Worm (Caenorhabditis elegans): ENCODE measurements around the gene F09E5.3.

The F09E5.3 gene

ce11 chrII:5353642-5354041 is 20.2 kb upstream of the F09E5.3 start:
- TF ChIP-seq athp-1 (tag; optimal IDR thresholded peaks at IDR 0.05) (peak; percentile 89), K11D2.4 (GFP tag; IDR thresholded peaks at IDR 0.05) (no peak), T26A5.8 (tag; optimal IDR thresholded peaks at IDR 0.05) (peak; percentile 78), madf-3 (GFP tag; IDR thresholded peaks at IDR 0.05) (0 out of 2 replicates have a peak, but pooled peaks have one; percentile 77), hmg-20 (GFP tag; IDR thresholded peaks at IDR 0.05) (peak; percentile 25; the same call in 1 of the 2 replicates), F52B5.7 (tag; optimal IDR thresholded peaks at IDR 0.05) (peak; percentile 92), ceh-40 (GFP tag; IDR thresholded peaks at IDR 0.05) (peak; percentile 90), F49E8.2 (tag; optimal IDR thresholded peaks at IDR 0.05; ENCODE audit: insufficient read depth) (peak; percentile 60), Y53G8AR.9 (GFP tag; conservative IDR thresholded peaks at IDR 0.05) (peak; percentile 71; the same call in 1 of the 2 replicates), F37B4.10 (GFP tag; IDR thresholded peaks at IDR 0.05) (0 out of 2 replicates have a peak, but pooled peaks have one; percentile 66), ztf-28 (GFP tag; IDR thresholded peaks at IDR 0.05) (0 out of 2 replicates have a peak, but pooled peaks have one; percentile 26), B0019.2 (GFP tag; conservative IDR thresholded peaks at IDR 0.05) (no peak), ccch-3 (GFP tag; optimal IDR thresholded peaks at IDR 0.05) (no peak), ekl-4 (GFP tag; IDR thresholded peaks at IDR 0.05) (peak; percentile 69; the same call in 1 of the 2 replicates), ztf-6 (GFP tag; IDR thresholded peaks at IDR 0.05) (no peak), zfh-2 (GFP tag; conservative IDR thresholded peaks at IDR 0.05) (no peak), zim-3 (tag; optimal IDR thresholded peaks at IDR 0.05) (peak; percentile 90), tlf-1 (GFP tag; optimal IDR thresholded peaks at IDR 0.05) (peak; percentile 10), lin-26 (GFP tag; IDR thresholded peaks at IDR 0.05) (peak; percentile 96), C06A6.2 (GFP tag; conservative IDR thresholded peaks at IDR 0.05) (peak; percentile 50; the same call in 1 of the 2 replicates), rpc-1 (optimal IDR thresholded peaks at IDR 0.05) (peak; percentile 76), rpc-1 (tag; optimal IDR thresholded peaks at IDR 0.05) (peak; percentile 93), attf-5 (GFP tag; optimal IDR thresholded peaks at IDR 0.05) (peak; percentile 65), lsy-27 (tag; optimal IDR thresholded peaks at IDR 0.05; ENCODE audit: borderline replicate concordance, insufficient read depth) (no peak), tbp1 (GFP tag; optimal IDR thresholded peaks at IDR 0.05) (peak; percentile 91), bed-2 (GFP tag; IDR thresholded peaks at IDR 0.05) (no peak), ceh-100 (GFP tag; IDR thresholded peaks at IDR 0.05) (peak; percentile 65), F55B11.4 (tag; optimal IDR thresholded peaks at IDR 0.05; ENCODE audit: borderline replicate concordance, insufficient read depth) (no peak), ceh-58 (GFP tag; IDR thresholded peaks at IDR 0.05) (peak; percentile 92), akir-1 (GFP tag; optimal IDR thresholded peaks at IDR 0.05) (no peak), lin-54 (GFP tag; optimal IDR thresholded peaks at IDR 0.05) (peak; percentile 71), nhr-27 (tag; optimal IDR thresholded peaks at IDR 0.05) (peak; percentile 69), cebp-2 (GFP tag; IDR thresholded peaks at IDR 0.05) (0 out of 2 replicates have a peak, but pooled peaks have one; percentile 67), ceh-91 (GFP tag; IDR thresholded peaks at IDR 0.05) (no peak), mel-28 (tag; optimal IDR thresholded peaks at IDR 0.05; ENCODE audit: borderline replicate concordance) (no peak), rec-8 (tag; optimal IDR thresholded peaks at IDR 0.05) (peak; percentile 80 to 84), ztf-25 (GFP tag; IDR thresholded peaks at IDR 0.05) (peak; percentile 94), egl-18 (GFP tag; IDR thresholded peaks at IDR 0.05) (no peak), efl-1 (GFP tag; optimal IDR thresholded peaks at IDR 0.05) (no peak), attf-3 (GFP tag; conservative IDR thresholded peaks at IDR 0.05) (no peak), dox-1 (GFP tag; IDR thresholded peaks at IDR 0.05) (peak; percentile 73), atf-7 (tag; optimal IDR thresholded peaks at IDR 0.05) (peak; percentile 62), egrh-3 (GFP tag; IDR thresholded peaks at IDR 0.05) (no peak), fkh-3 (tag; optimal IDR thresholded peaks at IDR 0.05) (peak; percentile 89), hlh-26 (GFP tag; conservative IDR thresholded peaks at IDR 0.05) (no peak), F33H1.4 (GFP tag; IDR thresholded peaks at IDR 0.05) (no peak), B0035.1 (tag; optimal IDR thresholded peaks at IDR 0.05) (peak; percentile 0), B0261.1 (tag; optimal IDR thresholded peaks at IDR 0.05) (peak; percentile 74)

All from whole organism, young adult.